Fruit fly (Drosophila melanogaster): Measurements from ENCODE around the gene Nmdmc.

Gene Nmdmc

dm6 chr3R:9013765-9014380 is 36.5 kb downstream of the Nmdmc start (continued):
- no peak for TF ChIP-seq CG7357 (GFP tag; IDR thresholded peaks at IDR 0.05)
- TF ChIP-seq knrl (GFP tag; IDR thresholded peaks at IDR 0.05; ENCODE audit: partially characterized antibody), result peak; percentile 23; the same call in 1 of the 3 replicates
- TF ChIP-seq grn (GFP tag; optimal IDR thresholded peaks at IDR 0.05), result no peak
- peak; percentile 61 for TF ChIP-seq CG12659 (GFP tag; optimal IDR thresholded peaks at IDR 0.05)
- TF ChIP-seq CG1024 (GFP tag; IDR thresholded peaks at IDR 0.05), result peak; percentile 30; the same call in 1 of the 2 replicates
- peak; percentile 50 for TF ChIP-seq CG30403 (GFP tag; optimal IDR thresholded peaks at IDR 0.05)
- TF ChIP-seq CG4854 (GFP tag; optimal IDR thresholded peaks at IDR 0.05), result peak; percentile 17
- TF ChIP-seq CG15601 (tag; optimal IDR thresholded peaks at IDR 0.05), result peak; percentile 28
- TF ChIP-seq MTF-1 (GFP tag; optimal IDR thresholded peaks at IDR 0.05; ENCODE audit: borderline replicate concordance), result peak; percentile 1
- peak; percentile 55 for TF ChIP-seq zfh2 (GFP tag; optimal IDR thresholded peaks at IDR 0.05)
- peak; percentile 44 for TF ChIP-seq NfI (GFP tag; optimal IDR thresholded peaks at IDR 0.05)
- TF ChIP-seq Blimp-1 (GFP tag; optimal IDR thresholded peaks at IDR 0.05), result no peak
- no peak for TF ChIP-seq CG10209 (GFP tag; optimal IDR thresholded peaks at IDR 0.05)
- no peak for TF ChIP-seq Deaf1 (tag; optimal IDR thresholded peaks at IDR 0.05)
- no peak for TF ChIP-seq CG6272 (GFP tag; IDR thresholded peaks at IDR 0.05)
- TF ChIP-seq Atf6 (GFP tag; IDR thresholded peaks at IDR 0.05), result peak; percentile 39; the same call in 1 of the 2 replicates
- peak; percentile 14; the same call in 1 of the 2 replicates for TF ChIP-seq nerfin-2 (GFP tag; IDR thresholded peaks at IDR 0.05; ENCODE audit: partially characterized antibody)
- no peak for TF ChIP-seq ase (GFP tag; IDR thresholded peaks at IDR 0.05)
- 0 out of 3 replicates have a peak, but pooled peaks have one; percentile 20 for TF ChIP-seq Mrtf (GFP tag; IDR thresholded peaks at IDR 0.05)
- TF ChIP-seq BEAF-32 (GFP tag; optimal IDR thresholded peaks at IDR 0.05), result peak; percentile 31
- TF ChIP-seq Hsf (GFP tag; optimal IDR thresholded peaks at IDR 0.05), result peak; percentile 52
- peak; percentile 62 for TF ChIP-seq Xbp1 (GFP tag; optimal IDR thresholded peaks at IDR 0.05)
- no peak for TF ChIP-seq luna (GFP tag; optimal IDR thresholded peaks at IDR 0.05)
- TF ChIP-seq CG2116 (GFP tag; optimal IDR thresholded peaks at IDR 0.05), result peak; percentile 38
- 0 out of 2 replicates have a peak, but pooled peaks have one; percentile 46 for TF ChIP-seq sna (GFP tag; IDR thresholded peaks at IDR 0.05; ENCODE audit: partially characterized antibody)
- peak; percentile 39 for TF ChIP-seq trem (tag; optimal IDR thresholded peaks at IDR 0.05)
- peak; percentile 82 for TF ChIP-seq lilli (GFP tag; optimal IDR thresholded peaks at IDR 0.05)
- TF ChIP-seq C15 (GFP tag; IDR thresholded peaks at IDR 0.05), result no peak
- TF ChIP-seq ranshi (GFP tag; IDR thresholded peaks at IDR 0.05), result peak; percentile 29; the same call in 1 of the 2 replicates
- TF ChIP-seq oc (tag; optimal IDR thresholded peaks at IDR 0.05), result no peak
- peak; percentile 63 for TF ChIP-seq cwo (GFP tag; optimal IDR thresholded peaks at IDR 0.05)
- peak; percentile 83 for TF ChIP-seq CG4617 (GFP tag; optimal IDR thresholded peaks at IDR 0.05; ENCODE audit: borderline replicate concordance)
- TF ChIP-seq HLH54F (GFP tag; optimal IDR thresholded peaks at IDR 0.05), result peak; percentile 42
- TF ChIP-seq insv (GFP tag; optimal IDR thresholded peaks at IDR 0.05), result peak in 1 of 2 experiments; percentile 15
- TF ChIP-seq zfh1 (GFP tag; IDR thresholded peaks at IDR 0.05), result peak; percentile 71
- TF ChIP-seq CG3995 (GFP tag; optimal IDR thresholded peaks at IDR 0.05), result peak; percentile 33
- peak; percentile 43 for TF ChIP-seq tin (GFP tag; optimal IDR thresholded peaks at IDR 0.05)
- TF ChIP-seq CG18619 (GFP tag; optimal IDR thresholded peaks at IDR 0.05), result peak; percentile 46
- no peak for TF ChIP-seq ac (GFP tag; optimal IDR thresholded peaks at IDR 0.05)
- TF ChIP-seq NFAT (GFP tag; IDR thresholded peaks at IDR 0.05), result no peak
- peak; percentile 60 for TF ChIP-seq Bteb2 (GFP tag; optimal IDR thresholded peaks at IDR 0.05)
- TF ChIP-seq Ravus (GFP tag; IDR thresholded peaks at IDR 0.05), result no peak
- TF ChIP-seq Hr3 (GFP tag; optimal IDR thresholded peaks at IDR 0.05), result peak; percentile 16
- TF ChIP-seq Vsx1 (GFP tag; optimal IDR thresholded peaks at IDR 0.05), result no peak
- TF ChIP-seq CG8924 (tag; optimal IDR thresholded peaks at IDR 0.05), result peak; percentile 51
- TF ChIP-seq sisA (GFP tag; IDR thresholded peaks at IDR 0.05), result peak; percentile 35; the same call in 1 of the 2 replicates
- no peak for TF ChIP-seq pan (optimal IDR thresholded peaks at IDR 0.05)
- peak in 1 of 2 experiments; percentile 36 for TF ChIP-seq pan (GFP tag; optimal IDR thresholded peaks at IDR 0.05 in 1 of 2, IDR thresholded peaks at IDR 0.05 in 1 of 2)
- peak; percentile 27 for TF ChIP-seq NC2β (GFP tag; optimal IDR thresholded peaks at IDR 0.05)

All from whole organism, embryonic.